Worm (Caenorhabditis elegans) whole organism, L3 larva: ENCODE data around the gene hnd-1.

Source experiments
- ama-1 ChIP-seq: fragments of 150-350 bp; optimal IDR thresholded peaks from 2 replicates; lab custom pipeline; 2018
- ceh-28 ChIP-seq: fragments of 150-350 bp; optimal IDR thresholded peaks from 2 replicates; lab custom pipeline; 2014; ENCODE audit warnings: missing biosample characterization, missing genetic modification reagents, missing genetic modification characterization
- ceh-9 ChIP-seq: sonication (generic microtip); optimal IDR thresholded peaks from 2 replicates; lab custom pipeline; 2018; ENCODE audit warnings: missing biosample characterization, missing genetic modification characterization
- egl-27 ChIP-seq: sonication (generic microtip); optimal IDR thresholded peaks from 4 replicates; lab custom pipeline; 2017; ENCODE audit warnings: missing biosample characterization, missing genetic modification reagents, missing genetic modification characterization
- egl-5 ChIP-seq: fragments of 150-350 bp; optimal IDR thresholded peaks from 2 replicates; lab custom pipeline; 2017; ENCODE audit warnings: missing biosample characterization, missing genetic modification reagents, missing genetic modification characterization, inconsistent platforms
- elt-1 ChIP-seq: fragments of 150-350 bp; optimal IDR thresholded peaks from 2 replicates; lab custom pipeline; 2014; ENCODE audit warnings: missing biosample characterization, missing genetic modification characterization
- elt-2 ChIP-seq: sonication (generic microtip); optimal IDR thresholded peaks from 2 replicates; lab custom pipeline; 2016; ENCODE audit warnings: missing genetic modification reagents, mild to moderate bottlenecking, missing genetic modification characterization, missing compliant biosample characterization
- fkh-10 ChIP-seq: sonication (generic microtip); optimal IDR thresholded peaks from 2 replicates; lab custom pipeline; 2017; ENCODE audit warnings: missing biosample characterization, missing genetic modification reagents, missing genetic modification characterization
- fkh-2 ChIP-seq: fragments of 150-350 bp; optimal IDR thresholded peaks from 2 replicates; lab custom pipeline; 2014; ENCODE audit warnings: missing biosample characterization, missing genetic modification reagents, missing genetic modification characterization
- fos-1 ChIP-seq: fragments of 150-350 bp; optimal IDR thresholded peaks from 2 replicates; lab custom pipeline; 2014; ENCODE audit warnings: missing biosample characterization, missing genetic modification characterization
- hmg-11 ChIP-seq: sonication (generic microtip); optimal IDR thresholded peaks from 2 replicates; lab custom pipeline; 2016; ENCODE audit warnings: missing genetic modification characterization, missing compliant biosample characterization
- jun-1 ChIP-seq: fragments of 150-350 bp; optimal IDR thresholded peaks from 2 replicates; lab custom pipeline; 2014; ENCODE audit warnings: missing biosample characterization, missing genetic modification reagents, missing genetic modification characterization
- lin-39 ChIP-seq: fragments of 150-350 bp; optimal IDR thresholded peaks from 2 replicates; lab custom pipeline; 2018; ENCODE audit warnings: missing biosample characterization, missing genetic modification reagents, missing genetic modification characterization
- mdl-1 ChIP-seq: fragments of 150-350 bp; optimal IDR thresholded peaks from 2 replicates; lab custom pipeline; 2014; ENCODE audit warnings: missing biosample characterization, missing genetic modification characterization
- nfya-1 ChIP-seq: sonication (generic microtip); optimal IDR thresholded peaks from 2 replicates; lab custom pipeline; 2017; ENCODE audit warnings: missing genetic modification characterization, mild to moderate bottlenecking, missing compliant biosample characterization, antibody characterized with exemption, moderate library complexity; ENCODE audit not compliant: insufficient read depth
- nhr-11 ChIP-seq: fragments of 150-350 bp; optimal IDR thresholded peaks from 2 replicates; lab custom pipeline; 2014; ENCODE audit warnings: missing biosample characterization, missing genetic modification characterization
- nhr-23 ChIP-seq: fragments of 150-350 bp; optimal IDR thresholded peaks from 2 replicates; lab custom pipeline; 2014; ENCODE audit warnings: missing biosample characterization, missing genetic modification reagents, missing genetic modification characterization
- nhr-237 ChIP-seq: fragments of 150-350 bp; optimal IDR thresholded peaks from 2 replicates; lab custom pipeline; 2014; ENCODE audit warnings: missing biosample characterization, missing genetic modification characterization
- nhr-25 ChIP-seq: sonication (generic microtip); optimal IDR thresholded peaks from 2 replicates; lab custom pipeline; 2017; ENCODE audit warnings: missing biosample characterization, missing genetic modification characterization
- nhr-43 ChIP-seq: sonication (generic microtip); optimal IDR thresholded peaks from 2 replicates; lab custom pipeline; 2016; ENCODE audit warnings: mild to moderate bottlenecking, missing genetic modification characterization, missing compliant biosample characterization; ENCODE audit not compliant: poor library complexity, severe bottlenecking
- nhr-67 ChIP-seq: fragments of 150-350 bp; optimal IDR thresholded peaks from 2 replicates; lab custom pipeline; 2014; ENCODE audit warnings: missing biosample characterization, missing genetic modification characterization
- nhr-76 ChIP-seq: fragments of 150-350 bp; sonication (generic microtip); optimal IDR thresholded peaks from 5 replicates; lab custom pipeline; 2014; ENCODE audit warnings: missing biosample characterization, missing genetic modification characterization
- nhr-77 ChIP-seq: fragments of 150-350 bp; optimal IDR thresholded peaks from 2 replicates; lab custom pipeline; 2014; ENCODE audit warnings: missing biosample characterization, missing genetic modification characterization
- pha-4 ChIP-seq: fragments of 150-350 bp; optimal IDR thresholded peaks from 2 replicates; lab custom pipeline; 2014; ENCODE audit warnings: missing biosample characterization, missing genetic modification reagents, missing genetic modification characterization
- pqm-1 ChIP-seq: fragments of 150-350 bp; optimal IDR thresholded peaks from 2 replicates; lab custom pipeline; 2017; ENCODE audit warnings: missing biosample characterization, missing genetic modification characterization, inconsistent platforms
- skn-1 ChIP-seq: fragments of 150-350 bp; optimal IDR thresholded peaks from 2 replicates; lab custom pipeline; 2014; ENCODE audit warnings: missing biosample characterization, missing genetic modification characterization
- tbx-2 ChIP-seq: sonication (generic microtip); optimal IDR thresholded peaks from 2 replicates; lab custom pipeline; 2016; ENCODE audit warnings: mild to moderate bottlenecking, missing genetic modification characterization, missing compliant biosample characterization
- unc-62 ChIP-seq: fragments of 150-350 bp; sonication (generic microtip); optimal IDR thresholded peaks from 4 replicates; lab custom pipeline; 2014; ENCODE audit warnings: missing biosample characterization, missing genetic modification reagents, missing genetic modification characterization
- zag-1 ChIP-seq: fragments of 150-350 bp; optimal IDR thresholded peaks from 2 replicates; lab custom pipeline; 2014; ENCODE audit warnings: missing biosample characterization, missing genetic modification characterization
- ztf-11 ChIP-seq: fragments of 150-350 bp; optimal IDR thresholded peaks from 2 replicates; lab custom pipeline; 2014; ENCODE audit warnings: missing biosample characterization, missing genetic modification characterization

Gene hnd-1

DNA sequence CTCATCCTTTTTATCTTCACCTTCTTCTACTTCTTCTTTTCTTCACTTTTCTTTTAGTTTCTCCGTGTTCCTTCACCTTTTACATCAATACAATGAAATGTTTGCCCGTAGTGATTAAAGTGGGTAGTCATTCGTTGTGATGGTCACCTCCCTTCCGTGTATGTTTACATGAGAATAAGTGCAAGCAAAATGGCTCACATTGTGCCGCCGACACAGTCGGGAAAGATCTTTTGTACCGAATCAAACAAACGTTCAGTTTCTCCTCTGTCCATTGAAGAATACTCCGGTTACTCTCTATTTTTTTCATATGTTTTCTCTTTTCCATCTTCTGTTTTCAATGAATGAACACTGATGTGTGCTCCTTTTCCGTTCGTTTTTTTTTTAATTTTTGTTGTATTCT, 20.2 kb upstream of the hnd-1 start:
- TF ChIP-seq nhr-23 (tag; lab: Kevin White, UChicago) (no peak), pha-4 (tag; lab: Kevin White, UChicago) (peak; percentile 64)

DNA sequence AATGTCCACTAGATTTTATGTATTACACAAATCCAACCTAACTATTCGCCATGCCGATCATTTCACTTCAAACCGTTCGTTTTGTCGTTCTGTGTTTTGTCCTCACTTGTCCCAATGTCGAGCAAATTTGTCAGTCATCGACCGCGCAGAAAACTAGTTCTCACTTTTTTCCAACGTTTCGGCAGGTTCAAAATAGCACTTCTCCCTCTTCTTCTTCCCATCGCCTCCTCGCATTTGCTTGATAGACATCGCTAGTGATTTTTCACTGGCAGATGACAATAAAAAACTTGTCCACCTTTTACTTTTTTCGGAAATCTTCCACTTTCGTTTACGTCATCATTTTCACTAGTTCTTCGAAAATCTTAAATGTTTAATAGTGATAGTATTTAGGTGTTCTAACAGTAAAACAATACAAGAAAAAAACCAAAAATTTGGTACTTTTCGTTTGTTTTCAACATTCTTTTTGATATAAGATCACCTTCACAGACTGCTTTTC, 18.8 kb upstream of the hnd-1 start:
- TF ChIP-seq egl-5 (tag; lab: Kevin White, UChicago) (no peak), elt-1 (tag; lab: Kevin White, UChicago) (peak; percentile 16), nhr-25 (peak; percentile 80)

DNA sequence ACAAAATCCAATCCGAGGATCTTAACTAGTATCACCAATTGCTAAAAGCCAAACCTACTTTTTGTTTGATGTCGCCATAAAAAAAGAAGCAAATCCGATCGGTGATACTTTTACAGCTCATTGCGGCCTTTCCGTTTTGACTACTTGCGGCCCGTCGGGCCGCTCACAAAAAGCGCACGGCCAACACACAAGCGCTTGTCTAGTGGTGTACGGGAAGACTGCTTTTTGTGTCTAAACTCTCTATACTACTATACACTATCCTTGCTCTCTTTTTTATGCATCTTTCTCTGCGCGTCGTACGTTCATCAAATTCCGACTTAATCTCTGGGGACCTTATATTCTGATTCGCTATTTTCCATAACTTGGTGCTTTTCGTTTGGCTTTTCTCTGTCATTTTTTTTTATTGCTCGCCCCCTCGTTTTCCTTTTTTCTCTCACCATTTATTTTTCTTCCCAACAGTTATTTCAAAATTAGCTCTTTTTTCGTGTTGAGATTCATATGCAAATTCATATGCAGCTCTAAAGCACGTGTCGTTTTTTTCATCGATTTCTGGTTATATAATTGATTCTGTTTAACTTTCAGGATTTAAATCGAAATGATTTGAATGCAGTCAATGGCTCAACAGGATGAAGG, 17.7 kb upstream of the hnd-1 start, which contains the start of gene noca-2:
Gene noca-2 (plus strand): TSS at position 583 of the 633 bp plus-strand sequence.
- peak; percentile 77 for TF ChIP-seq nfya-1 (tag; lab: Kevin White, UChicago)
- TF ChIP-seq egl-5 (tag; lab: Kevin White, UChicago): peak; percentile 29
- TF ChIP-seq unc-62 (GFP tag; lab: Kevin White, UChicago): peak; percentile 2
- peak; percentile 60 for TF ChIP-seq lin-39 (tag; lab: Kevin White, UChicago)
- no peak for TF ChIP-seq nhr-11 (tag; lab: Kevin White, UChicago)
- TF ChIP-seq nhr-25: no peak
- TF ChIP-seq hmg-11 (tag; lab: Kevin White, UChicago): peak; percentile 48
- TF ChIP-seq nhr-67 (tag; lab: Kevin White, UChicago): no peak
- peak; percentile 38 for TF ChIP-seq pha-4 (tag; lab: Kevin White, UChicago)
- TF ChIP-seq pqm-1 (tag; lab: Kevin White, UChicago): peak; percentile 8

DNA sequence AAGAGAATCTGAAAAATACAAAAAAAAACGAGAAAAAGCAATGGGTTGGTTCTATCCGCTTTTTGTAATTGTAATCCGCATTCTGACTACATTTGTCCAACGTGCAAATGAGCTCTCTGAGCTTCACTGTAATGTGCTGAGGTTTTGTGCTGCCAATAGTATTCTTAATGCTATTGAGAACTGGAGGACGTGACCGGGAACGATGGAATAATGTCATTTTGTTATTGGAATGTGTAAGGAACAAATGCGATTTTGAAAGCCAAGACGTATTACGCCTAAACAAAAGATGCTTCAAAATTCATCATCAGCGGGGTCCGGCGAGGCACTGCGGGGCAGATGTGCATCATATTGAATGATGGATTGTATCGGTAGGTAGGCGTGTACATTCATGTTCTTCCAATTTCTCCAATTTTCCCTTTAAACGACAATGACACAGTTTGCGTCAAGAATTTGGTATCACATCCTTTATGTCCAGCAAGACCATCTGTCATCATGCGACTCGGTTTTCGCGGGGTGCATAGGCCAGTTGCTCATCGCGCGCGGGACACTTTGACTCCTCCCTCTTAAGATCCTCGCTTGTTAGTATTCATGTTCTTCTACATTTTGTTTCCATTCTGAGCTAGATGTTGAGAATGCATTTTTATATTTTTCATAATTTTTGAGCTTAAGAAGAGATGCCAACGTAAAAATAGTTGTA, 11.2 kb upstream of the hnd-1 start:
- no peak for TF ChIP-seq ama-1 (lab: Kevin White, UChicago)
- TF ChIP-seq ztf-11 (tag; lab: Kevin White, UChicago): no peak
- TF ChIP-seq nhr-67 (tag; lab: Kevin White, UChicago): no peak
- no peak for TF ChIP-seq fos-1 (tag; lab: Kevin White, UChicago)
- no peak for TF ChIP-seq mdl-1 (tag; lab: Kevin White, UChicago)
- no peak for TF ChIP-seq ceh-9 (tag; lab: Kevin White, UChicago)
- no peak for TF ChIP-seq nhr-23 (tag; lab: Kevin White, UChicago)
- TF ChIP-seq fkh-2: no peak
- TF ChIP-seq ceh-28: no peak
- TF ChIP-seq skn-1 (tag; lab: Kevin White, UChicago): no peak
- TF ChIP-seq egl-5 (tag; lab: Kevin White, UChicago): no peak

DNA sequence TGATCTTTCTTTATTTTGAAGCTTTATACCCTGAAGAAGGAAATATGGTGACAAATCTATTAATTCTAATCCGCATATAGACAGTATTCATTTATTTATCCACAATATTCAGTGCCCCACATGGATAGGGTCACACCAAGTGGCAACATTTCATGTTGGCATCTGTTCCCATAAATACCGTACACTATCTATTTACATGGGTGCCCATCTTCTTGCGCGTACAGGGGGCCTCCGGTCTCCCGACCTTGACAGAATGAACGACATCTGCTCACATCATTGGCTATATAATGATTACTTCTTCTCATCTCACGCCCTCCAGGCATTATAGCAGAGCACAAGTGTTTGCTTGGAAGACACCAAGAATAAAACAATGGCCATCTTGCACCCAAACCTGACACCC, 8.8 kb upstream of the hnd-1 start:
- TF ChIP-seq elt-1 (tag; lab: Kevin White, UChicago): no peak
- TF ChIP-seq nhr-77 (tag; lab: Kevin White, UChicago): no peak
- no peak for TF ChIP-seq nhr-76 (tag; lab: Kevin White, UChicago)
- no peak for TF ChIP-seq ama-1 (lab: Kevin White, UChicago)
- TF ChIP-seq elt-2 (tag; lab: Kevin White, UChicago): no peak
- no peak for TF ChIP-seq fkh-10
- TF ChIP-seq nhr-43 (tag; lab: Kevin White, UChicago): no peak
- TF ChIP-seq nhr-237 (tag; lab: Kevin White, UChicago): no peak
- TF ChIP-seq ceh-28: no peak
- TF ChIP-seq jun-1 (tag; lab: Kevin White, UChicago): no peak
- TF ChIP-seq skn-1 (tag; lab: Kevin White, UChicago): no peak
- TF ChIP-seq zag-1: no peak
- TF ChIP-seq tbx-2 (tag; lab: Kevin White, UChicago): no peak
- no peak for TF ChIP-seq egl-27 (tag; lab: Kevin White, UChicago)
- TF ChIP-seq nhr-25: no peak
- TF ChIP-seq, all 47 proteins: peak for 0
